Worm (Caenorhabditis elegans) whole organism, late embryonic: Measurements from ENCODE around the gene xpd-1.

Experiments used
- F13H6.1 ChIP-seq: sonication (generic microtip); optimal IDR thresholded peaks from 2 replicates; lab custom pipeline; 2016; ENCODE audit warnings: missing genetic modification characterization, missing compliant biosample characterization
- K02D7.2 ChIP-seq: sonication (generic microtip); optimal IDR thresholded peaks from 2 replicates; lab custom pipeline; 2017; ENCODE audit warnings: mild to moderate bottlenecking, missing genetic modification characterization, missing compliant biosample characterization
- K09A11.1 ChIP-seq: sonication (generic microtip); optimal IDR thresholded peaks from 2 replicates; lab custom pipeline; 2017; ENCODE audit warnings: antibody characterized with exemption, mild to moderate bottlenecking, missing genetic modification characterization, missing compliant biosample characterization; ENCODE audit not compliant: insufficient read depth
- T23F11.4 ChIP-seq: fragments of 200-800 bp; sonication (Bioruptor generic); optimal IDR thresholded peaks from 2 replicates; lab custom pipeline; 2018; ENCODE audit warnings: mild to moderate bottlenecking, missing genetic modification characterization, missing compliant biosample characterization
- ceh-14 ChIP-seq: sonication (generic microtip); optimal IDR thresholded peaks from 2 replicates; lab custom pipeline; 2016; ENCODE audit warnings: missing genotype, missing genetic modification characterization, missing compliant biosample characterization
- ceh-19 ChIP-seq: fragments of 200-800 bp; sonication (Bioruptor generic); optimal IDR thresholded peaks from 2 replicates; lab custom pipeline; 2018; ENCODE audit warnings: mild to moderate bottlenecking, missing genetic modification characterization, missing compliant biosample characterization
- ceh-24 ChIP-seq: sonication (generic microtip); optimal IDR thresholded peaks from 2 replicates; lab custom pipeline; 2016; ENCODE audit warnings: mild to moderate bottlenecking, missing genetic modification characterization, missing compliant biosample characterization
- ceh-48 ChIP-seq: sonication (generic microtip); optimal IDR thresholded peaks from 2 replicates; lab custom pipeline; 2016; ENCODE audit warnings: missing genetic modification characterization, inconsistent platforms, missing compliant biosample characterization
- elt-2 ChIP-seq: sonication (generic microtip); optimal IDR thresholded peaks from 2 replicates; lab custom pipeline; 2016; ENCODE audit warnings: missing genetic modification reagents, missing genetic modification characterization, missing compliant biosample characterization
- elt-4 ChIP-seq: sonication (generic microtip); optimal IDR thresholded peaks from 2 replicates; lab custom pipeline; 2016; ENCODE audit warnings: missing genetic modification characterization, missing compliant biosample characterization
- ets-4 ChIP-seq: sonication (generic microtip); optimal IDR thresholded peaks from 2 replicates; lab custom pipeline; 2016; ENCODE audit warnings: missing genetic modification characterization, missing compliant biosample characterization
- eyg-1 ChIP-seq: sonication (generic microtip); optimal IDR thresholded peaks from 2 replicates; lab custom pipeline; 2016; ENCODE audit warnings: missing genotype, missing genetic modification characterization, missing compliant biosample characterization
- fax-1 ChIP-seq: sonication (generic microtip); optimal IDR thresholded peaks from 2 replicates; lab custom pipeline; 2016; ENCODE audit warnings: missing genotype, missing genetic modification characterization, missing compliant biosample characterization
- hlh-13 ChIP-seq: fragments of 200-800 bp; sonication (Bioruptor generic); optimal IDR thresholded peaks from 2 replicates; lab custom pipeline; 2018; ENCODE audit warnings: mild to moderate bottlenecking, missing genetic modification characterization, missing compliant biosample characterization
- hlh-15 ChIP-seq: sonication (generic microtip); optimal IDR thresholded peaks from 2 replicates; lab custom pipeline; 2016; ENCODE audit warnings: missing genetic modification characterization, missing compliant biosample characterization
- hlh-30 ChIP-seq: sonication (generic microtip); optimal IDR thresholded peaks from 2 replicates; lab custom pipeline; 2017; ENCODE audit warnings: antibody characterized with exemption, missing genetic modification characterization, missing compliant biosample characterization; ENCODE audit not compliant: insufficient read depth
- hlh-6 ChIP-seq: sonication (generic microtip); optimal IDR thresholded peaks from 2 replicates; lab custom pipeline; 2016; ENCODE audit warnings: missing genotype, missing genetic modification characterization, missing compliant biosample characterization
- hlh-8 ChIP-seq: sonication (generic microtip); optimal IDR thresholded peaks from 2 replicates; lab custom pipeline; 2016; ENCODE audit warnings: missing genotype, missing genetic modification characterization, missing compliant biosample characterization
- mec-3 ChIP-seq: sonication (generic microtip); optimal IDR thresholded peaks from 2 replicates; lab custom pipeline; 2016; ENCODE audit warnings: borderline replicate concordance, missing genetic modification characterization, missing compliant biosample characterization
- nfya-1 ChIP-seq: sonication (generic microtip); optimal IDR thresholded peaks from 2 replicates; lab custom pipeline; 2017; ENCODE audit warnings: missing genetic modification characterization, mild to moderate bottlenecking, missing compliant biosample characterization, antibody characterized with exemption, moderate library complexity
- nhr-11 ChIP-seq: fragments of 150-350 bp; optimal IDR thresholded peaks from 2 replicates; lab custom pipeline; 2014; ENCODE audit warnings: missing biosample characterization, missing genetic modification characterization
- nhr-232 ChIP-seq: sonication (generic microtip); optimal IDR thresholded peaks from 2 replicates; lab custom pipeline; 2016; ENCODE audit warnings: missing genetic modification characterization, missing compliant biosample characterization
- npax-4 ChIP-seq: sonication (generic microtip); optimal IDR thresholded peaks from 2 replicates; lab custom pipeline; 2016; ENCODE audit warnings: missing genetic modification characterization, missing compliant biosample characterization
- odd-2 ChIP-seq: sonication (generic microtip); optimal IDR thresholded peaks from 2 replicates; lab custom pipeline; 2017; ENCODE audit warnings: antibody characterized with exemption, mild to moderate bottlenecking, missing genetic modification characterization, missing compliant biosample characterization
- pag-3 ChIP-seq: sonication (generic microtip); optimal IDR thresholded peaks from 2 replicates; lab custom pipeline; 2016; ENCODE audit warnings: missing compliant biosample characterization, missing genetic modification characterization, borderline replicate concordance
- pat-9 ChIP-seq: fragments of 200-800 bp; sonication (Bioruptor generic); optimal IDR thresholded peaks from 2 replicates; lab custom pipeline; 2018; ENCODE audit warnings: mild to moderate bottlenecking, missing genetic modification characterization, moderate library complexity, missing compliant biosample characterization
- pax-1 ChIP-seq: fragments of 150-350 bp; optimal IDR thresholded peaks from 2 replicates; lab custom pipeline; 2014; ENCODE audit warnings: missing biosample characterization, missing genetic modification characterization
- pha-2 ChIP-seq: sonication (generic microtip); optimal IDR thresholded peaks from 2 replicates; lab custom pipeline; 2017; ENCODE audit warnings: mild to moderate bottlenecking, missing genetic modification characterization, missing compliant biosample characterization
- pqm-1 ChIP-seq: sonication (generic microtip); optimal IDR thresholded peaks from 2 replicates; lab custom pipeline; 2016; ENCODE audit warnings: missing genetic modification characterization, missing compliant biosample characterization
- pros-1 ChIP-seq: fragments of 150-350 bp; optimal IDR thresholded peaks from 2 replicates; lab custom pipeline; 2014; ENCODE audit warnings: missing biosample characterization, missing genetic modification reagents, missing genetic modification characterization
- ref-2 ChIP-seq: sonication (generic microtip); optimal IDR thresholded peaks from 2 replicates; lab custom pipeline; 2016; ENCODE audit warnings: missing genetic modification characterization, missing compliant biosample characterization
- rnt-1 ChIP-seq: sonication (generic microtip); optimal IDR thresholded peaks from 2 replicates; lab custom pipeline; 2016; ENCODE audit warnings: missing genetic modification characterization, missing compliant biosample characterization
- sox-2 ChIP-seq: fragments of 200-800 bp; sonication (Bioruptor generic); IDR thresholded peaks from 2 replicates; pipeline ENCODE4 v1.3.6; 2022; ENCODE audit warnings: missing genetic modification reagents, missing genetic modification characterization, missing compliant biosample characterization
- sox-4 ChIP-seq: sonication (generic microtip); optimal IDR thresholded peaks from 2 replicates; lab custom pipeline; 2017; ENCODE audit warnings: mild to moderate bottlenecking, missing genetic modification characterization, inconsistent platforms, missing compliant biosample characterization
- syd-9 ChIP-seq: sonication (generic microtip); optimal IDR thresholded peaks from 2 replicates; lab custom pipeline; 2016; ENCODE audit warnings: mild to moderate bottlenecking, missing genetic modification characterization, moderate library complexity, missing compliant biosample characterization
- ttx-3 ChIP-seq: sonication (generic microtip); optimal IDR thresholded peaks from 2 replicates; lab custom pipeline; 2016; ENCODE audit warnings: missing genetic modification reagents, missing genetic modification characterization, missing compliant biosample characterization
- unc-3 ChIP-seq, 2 experiments: fragments of 200-800 bp in 1 of 2; sonication (Bioruptor generic) in 1 of 2; sonication (generic microtip) in 1 of 2; conservative IDR thresholded peaks in 1 of 2; optimal IDR thresholded peaks in 1 of 2; 2 replicates each; pipeline versions ENCODE4 v1.3.6 to Lab custom; 2016 to 2022; ENCODE audit warnings: missing compliant biosample characterization in 2 of 2, missing genetic modification characterization in 2 of 2, missing genetic modification reagents in 1 of 2
- zip-5 ChIP-seq: sonication (generic microtip); optimal IDR thresholded peaks from 2 replicates; lab custom pipeline; 2016; ENCODE audit warnings: missing genetic modification characterization, missing compliant biosample characterization
- ztf-16 ChIP-seq: sonication (generic microtip); optimal IDR thresholded peaks from 2 replicates; lab custom pipeline; 2017; ENCODE audit warnings: missing genetic modification characterization, missing compliant biosample characterization

The xpd-1 gene

ce11 chrIII:254235-254634, 10.7 kb upstream of the xpd-1 start, which contains the start of gene Y50D7A.3:
Gene Y50D7A.3, plus strand, starts transcription at chrIII:254535.
- TF ChIP-seq fax-1 (no peak), hlh-8 (tag; lab: Kevin White, UChicago) (no peak), ets-4 (tag; lab: Kevin White, UChicago) (no peak), pax-1 (tag; lab: Kevin White, UChicago) (no peak), nhr-232 (tag; lab: Kevin White, UChicago) (no peak), mec-3 (tag; lab: Kevin White, UChicago) (no peak), ztf-16 (tag; lab: Kevin White, UChicago) (no peak), pros-1 (no peak), elt-2 (tag; lab: Kevin White, UChicago) (no peak), unc-3 (GFP tag; conservative IDR thresholded peaks at IDR 0.05; lab: Robert Waterston, UW) (no peak), unc-3 (tag; optimal IDR thresholded peaks at IDR 0.05; lab: Kevin White, UChicago) (no peak), sox-2 (GFP tag; lab: Robert Waterston, UW) (no peak), nhr-11 (tag; lab: Kevin White, UChicago) (no peak), syd-9 (no peak), ref-2 (tag; lab: Kevin White, UChicago) (no peak), pat-9 (tag; lab: Kevin White, UChicago) (no peak)

DNA sequence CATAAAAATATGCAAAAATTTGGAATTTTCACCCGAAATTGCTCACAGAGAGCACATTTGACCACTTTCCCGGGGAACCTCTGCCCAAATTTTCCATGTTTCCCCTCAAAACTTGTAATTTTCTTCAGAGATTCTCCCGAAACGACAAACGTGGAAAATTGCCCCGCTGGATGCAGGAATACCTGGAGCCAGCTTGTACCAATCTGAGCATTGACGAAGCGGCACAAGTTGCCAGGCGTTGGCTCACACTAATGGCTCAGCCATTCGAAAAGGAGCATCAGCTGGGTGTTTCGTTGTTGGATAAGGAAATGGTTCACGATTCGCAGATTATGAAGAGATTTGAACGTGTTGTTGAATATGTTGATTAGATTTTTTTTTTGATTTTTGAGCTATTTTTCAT, 17.6 kb downstream of the xpd-1 start:
- no peak for TF ChIP-seq rnt-1 (tag; lab: Kevin White, UChicago)
- TF ChIP-seq ceh-48 (tag; lab: Kevin White, UChicago), result no peak
- TF ChIP-seq hlh-13 (GFP tag; lab: Kevin White, UChicago), result no peak
- TF ChIP-seq sox-4 (tag; lab: Kevin White, UChicago), result no peak
- TF ChIP-seq pqm-1 (tag; lab: Kevin White, UChicago), result no peak
- no peak for TF ChIP-seq hlh-30 (tag; lab: Kevin White, UChicago)
- no peak for TF ChIP-seq ceh-19 (GFP tag; lab: Kevin White, UChicago)
- TF ChIP-seq elt-4 (tag; lab: Kevin White, UChicago), result no peak
- no peak for TF ChIP-seq K09A11.1 (tag; lab: Kevin White, UChicago)
- TF ChIP-seq ceh-24 (tag; lab: Kevin White, UChicago), result no peak
- no peak for TF ChIP-seq pat-9 (tag; lab: Kevin White, UChicago)
- no peak for TF ChIP-seq pax-1 (tag; lab: Kevin White, UChicago)
- TF ChIP-seq unc-3 (GFP tag; conservative IDR thresholded peaks at IDR 0.05; lab: Robert Waterston, UW), result no peak
- no peak for TF ChIP-seq unc-3 (tag; optimal IDR thresholded peaks at IDR 0.05; lab: Kevin White, UChicago)
- no peak for TF ChIP-seq hlh-6 (tag; lab: Kevin White, UChicago)
- TF ChIP-seq, all 69 proteins: peak for 0

ce11 chrIII:283817-284216, 18.9 kb downstream of the xpd-1 start, which contains the start of gene taco-1:
Gene taco-1, plus strand, starts transcription at chrIII:284117.
- TF ChIP-seq npax-4 (no peak), K02D7.2 (tag; lab: Kevin White, UChicago) (no peak), ceh-14 (tag; lab: Kevin White, UChicago) (no peak)

- TF ChIP-seq ref-2 (tag; lab: Kevin White, UChicago) (no peak), pax-1 (tag; lab: Kevin White, UChicago) (no peak), ttx-3 (tag; lab: Kevin White, UChicago) (no peak), zip-5 (tag; lab: Kevin White, UChicago) (no peak), eyg-1 (tag; lab: Kevin White, UChicago) (no peak), nfya-1 (tag; lab: Kevin White, UChicago) (no peak), F13H6.1 (no peak), hlh-6 (tag; lab: Kevin White, UChicago) (no peak), T23F11.4 (GFP tag; lab: Kevin White, UChicago) (no peak), ceh-24 (tag; lab: Kevin White, UChicago) (no peak), rnt-1 (tag; lab: Kevin White, UChicago) (no peak), pag-3 (no peak), odd-2 (no peak), hlh-15 (tag; lab: Kevin White, UChicago) (no peak), pha-2 (no peak)
Observed at ce11 chrIII:292340-292739, 27.4 kb downstream of the xpd-1 start, which contains the start of gene Y50D7A.1. Gene Y50D7A.1, plus strand, starts transcription at chrIII:292640.
